Fruit fly (Drosophila melanogaster) whole organism, embryonic: ENCODE measurements around the gene CG12995.

Experiments used
- CG10321 ChIP-seq: fragments of 200-800 bp; sonication (Bioruptor generic); IDR thresholded peaks from 2 replicates; pipeline ENCODE4 v1.3.6; 2022; ENCODE audit warnings: missing biosample characterization, missing genetic modification characterization
- CG10366 ChIP-seq: fragments of 200-800 bp; sonication (Bioruptor generic); IDR thresholded peaks from 2 replicates; pipeline ENCODE4 v1.3.6; 2022; ENCODE audit warnings: missing biosample characterization, missing genetic modification characterization
- CG10462 ChIP-seq: fragments of 200-800 bp; sonication (Bioruptor generic); optimal IDR thresholded peaks from 2 replicates; lab custom pipeline; 2016; ENCODE audit warnings: missing biosample characterization, missing genetic modification characterization
- CG11504 ChIP-seq: fragments of 200-800 bp; sonication (Bioruptor generic); optimal IDR thresholded peaks from 3 replicates; lab custom pipeline; 2019; ENCODE audit warnings: missing biosample characterization, mild to moderate bottlenecking, missing genetic modification characterization, moderate library complexity
- CG12219 ChIP-seq: fragments of 200-800 bp; sonication (Bioruptor generic); optimal IDR thresholded peaks from 3 replicates; lab custom pipeline; 2018; ENCODE audit warnings: missing biosample characterization, mild to moderate bottlenecking, missing genetic modification characterization
- CG13894 ChIP-seq: fragments of 200-800 bp; sonication (Bioruptor generic); optimal IDR thresholded peaks from 3 replicates; lab custom pipeline; 2018; ENCODE audit warnings: missing biosample characterization, mild to moderate bottlenecking, missing genetic modification characterization, moderate library complexity
- CG14014 ChIP-seq: fragments of 200-800 bp; sonication (Bioruptor generic); IDR thresholded peaks from 2 replicates; pipeline ENCODE4 v1.3.6; 2022; ENCODE audit warnings: missing biosample characterization, missing genetic modification characterization
- CG14050 ChIP-seq: fragments of 200-800 bp; sonication (Bioruptor generic); IDR thresholded peaks from 3 replicates; pipeline ENCODE4 v1.3.6; 2022; ENCODE audit warnings: missing biosample characterization, missing genetic modification characterization
- CG14710 ChIP-seq: fragments of 200-800 bp; sonication (Bioruptor generic); optimal IDR thresholded peaks from 3 replicates; lab custom pipeline; 2019; ENCODE audit warnings: missing biosample characterization, mild to moderate bottlenecking, missing genetic modification characterization, moderate library complexity
- CG14860 ChIP-seq: fragments of 200-800 bp; sonication (Bioruptor generic); IDR thresholded peaks from 3 replicates; pipeline ENCODE4 v1.3.6; 2022; ENCODE audit warnings: missing biosample characterization, missing genetic modification characterization; ENCODE audit not compliant: partially characterized antibody
- CG15269 ChIP-seq: fragments of 200-800 bp; sonication (Bioruptor generic); optimal IDR thresholded peaks from 2 replicates; lab custom pipeline; 2018; ENCODE audit warnings: missing biosample characterization, mild to moderate bottlenecking, missing genetic modification characterization, moderate library complexity
- CG17359 ChIP-seq: fragments of 200-800 bp; sonication (Bioruptor generic); optimal IDR thresholded peaks from 3 replicates; lab custom pipeline; 2018; ENCODE audit warnings: missing biosample characterization, mild to moderate bottlenecking, missing genetic modification characterization, moderate library complexity
- CG18262 ChIP-seq: fragments of 200-800 bp; optimal IDR thresholded peaks from 3 replicates; lab custom pipeline; 2019; ENCODE audit warnings: missing biosample characterization, mild to moderate bottlenecking, missing genetic modification characterization, moderate library complexity
- CG18476 ChIP-seq: fragments of 200-800 bp; sonication (Bioruptor generic); optimal IDR thresholded peaks from 2 replicates; lab custom pipeline; 2016; ENCODE audit warnings: missing biosample characterization, mild to moderate bottlenecking, missing genetic modification characterization
- CG18599 ChIP-seq: fragments of 200-800 bp; sonication (Bioruptor generic); optimal IDR thresholded peaks from 3 replicates; lab custom pipeline; 2017; ENCODE audit warnings: missing biosample characterization, missing genetic modification characterization, mild to moderate bottlenecking, moderate library complexity, missing genetic modification reagents
- CG2199 ChIP-seq: fragments of 200-800 bp; sonication (Bioruptor generic); IDR thresholded peaks from 3 replicates; pipeline ENCODE4 v1.3.6; 2022; ENCODE audit warnings: missing biosample characterization, missing genetic modification characterization
- CG2678 ChIP-seq: fragments of 200-800 bp; sonication (Bioruptor generic); optimal IDR thresholded peaks from 3 replicates; lab custom pipeline; 2019; ENCODE audit warnings: missing biosample characterization, mild to moderate bottlenecking, missing genetic modification characterization, moderate library complexity
- CG31365 ChIP-seq: fragments of 200-800 bp; sonication (Bioruptor generic); optimal IDR thresholded peaks from 2 replicates; lab custom pipeline; 2018; ENCODE audit warnings: missing biosample characterization, mild to moderate bottlenecking, missing genetic modification characterization
- CG3838 ChIP-seq: fragments of 200-800 bp; sonication (Bioruptor generic); optimal IDR thresholded peaks from 3 replicates; lab custom pipeline; 2016; ENCODE audit warnings: missing biosample characterization, missing genetic modification characterization
- CG4282 ChIP-seq: fragments of 200-800 bp; sonication (Bioruptor generic); optimal IDR thresholded peaks from 2 replicates; lab custom pipeline; 2016; ENCODE audit warnings: missing biosample characterization, missing genetic modification characterization
- CG4424 ChIP-seq: fragments of 200-800 bp; sonication (Bioruptor generic); optimal IDR thresholded peaks from 3 replicates; lab custom pipeline; 2016; ENCODE audit warnings: missing biosample characterization, missing genetic modification characterization
- CG6254 ChIP-seq: fragments of 200-800 bp; sonication (Bioruptor generic); optimal IDR thresholded peaks from 3 replicates; lab custom pipeline; 2017; ENCODE audit warnings: mild to moderate bottlenecking, missing biosample characterization, missing genetic modification reagents, missing genetic modification characterization
- CG7745 ChIP-seq: fragments of 200-800 bp; sonication (Bioruptor generic); optimal IDR thresholded peaks from 2 replicates; lab custom pipeline; 2018; ENCODE audit warnings: missing biosample characterization, mild to moderate bottlenecking, missing genetic modification characterization, moderate library complexity
- CHES-1-like ChIP-seq: fragments of 200-800 bp; sonication (Bioruptor generic); optimal IDR thresholded peaks from 2 replicates; lab custom pipeline; 2016; ENCODE audit warnings: missing biosample characterization, missing genetic modification characterization
- CTCF ChIP-seq: fragments of 200-800 bp; sonication (Bioruptor generic); optimal IDR thresholded peaks from 2 replicates; lab custom pipeline; 2017; ENCODE audit warnings: missing biosample characterization, mild to moderate bottlenecking, missing genetic modification characterization, moderate library complexity
- Dfd ChIP-seq, 2 experiments: fragments of >200 bp; optimal IDR thresholded peaks; 2 replicates each; lab custom pipeline; 2017; ENCODE audit warnings: missing biosample characterization in 2 of 2, missing genetic modification characterization in 2 of 2
- Drgx ChIP-seq: fragments of 200-800 bp; sonication (Bioruptor generic); IDR thresholded peaks from 2 replicates; pipeline ENCODE4 v1.3.6; 2022; ENCODE audit warnings: missing biosample characterization, missing genetic modification characterization
- Fer2 ChIP-seq: fragments of 200-800 bp; sonication (Bioruptor generic); optimal IDR thresholded peaks from 2 replicates; lab custom pipeline; 2018; ENCODE audit warnings: missing biosample characterization, mild to moderate bottlenecking, missing genetic modification characterization, moderate library complexity
- HLH3B ChIP-seq: fragments of 200-800 bp; sonication (Bioruptor generic); IDR thresholded peaks from 2 replicates; pipeline ENCODE4 v1.3.6; 2022; ENCODE audit warnings: missing biosample characterization, missing genetic modification characterization
- HLHmδ ChIP-seq: fragments of 200-800 bp; sonication (Bioruptor generic); optimal IDR thresholded peaks from 2 replicates; lab custom pipeline; 2018; ENCODE audit warnings: missing biosample characterization, mild to moderate bottlenecking, missing genetic modification characterization, moderate library complexity
- Meics ChIP-seq: fragments of 200-800 bp; sonication (Bioruptor generic); optimal IDR thresholded peaks from 2 replicates; lab custom pipeline; 2017; ENCODE audit warnings: missing biosample characterization, mild to moderate bottlenecking, missing genetic modification characterization
- Mrtf ChIP-seq: fragments of 200-800 bp; sonication (Bioruptor generic); IDR thresholded peaks from 3 replicates; pipeline ENCODE4 v1.3.6; 2022; ENCODE audit warnings: missing biosample characterization, missing genetic modification characterization
- Myb ChIP-seq: fragments of 200-800 bp; sonication (Bioruptor generic); optimal IDR thresholded peaks from 2 replicates; lab custom pipeline; 2016; ENCODE audit warnings: missing biosample characterization, missing genetic modification characterization
- Nf-YC ChIP-seq: fragments of 200-800 bp; optimal IDR thresholded peaks from 3 replicates; lab custom pipeline; 2019; ENCODE audit warnings: missing biosample characterization, mild to moderate bottlenecking, missing genetic modification characterization, moderate library complexity
- Ravus ChIP-seq: fragments of 200-800 bp; sonication (Bioruptor generic); IDR thresholded peaks from 2 replicates; pipeline ENCODE4 v1.3.6; 2022; ENCODE audit warnings: missing biosample characterization, missing genetic modification characterization
- Sox100B ChIP-seq: fragments of 200-800 bp; sonication (Bioruptor generic); optimal IDR thresholded peaks from 3 replicates; lab custom pipeline; 2018; ENCODE audit warnings: missing biosample characterization, mild to moderate bottlenecking, missing genetic modification characterization
- Ssrp ChIP-seq: fragments of 200-800 bp; sonication (Bioruptor generic); optimal IDR thresholded peaks from 2 replicates; lab custom pipeline; 2018; ENCODE audit warnings: missing biosample characterization, mild to moderate bottlenecking, missing genetic modification characterization, moderate library complexity
- Tbp ChIP-seq: fragments of >200 bp; optimal IDR thresholded peaks from 2 replicates; lab custom pipeline; 2018; ENCODE audit warnings: missing biosample characterization, missing genetic modification characterization
- YL-1 ChIP-seq: fragments of 200-800 bp; sonication (Bioruptor generic); optimal IDR thresholded peaks from 3 replicates; lab custom pipeline; 2017; ENCODE audit warnings: missing biosample characterization, mild to moderate bottlenecking, missing genetic modification characterization
- ara ChIP-seq: fragments of 200-800 bp; sonication (Bioruptor generic); IDR thresholded peaks from 2 replicates; pipeline ENCODE4 v1.3.6; 2022; ENCODE audit warnings: missing biosample characterization, missing genetic modification characterization
- dpn ChIP-seq, 2 experiments: fragments of 200-800 bp; sonication (Bioruptor generic); optimal IDR thresholded peaks; 3 replicates each; lab custom pipeline; 2016; ENCODE audit warnings: missing biosample characterization in 2 of 2, missing genetic modification characterization in 2 of 2
- gcm ChIP-seq: fragments of 200-800 bp; sonication (Bioruptor generic); optimal IDR thresholded peaks from 2 replicates; lab custom pipeline; 2019; ENCODE audit warnings: missing biosample characterization, mild to moderate bottlenecking, missing genetic modification characterization, moderate library complexity
- gsb ChIP-seq: fragments of 200-800 bp; sonication (Bioruptor generic); IDR thresholded peaks from 2 replicates; pipeline ENCODE4 v1.3.6; 2022; ENCODE audit warnings: missing biosample characterization, missing genetic modification characterization
- jing ChIP-seq: fragments of 200-800 bp; sonication (Bioruptor generic); optimal IDR thresholded peaks from 2 replicates; lab custom pipeline; 2018; ENCODE audit warnings: missing biosample characterization, mild to moderate bottlenecking, missing genetic modification characterization
- ken ChIP-seq: fragments of 200-800 bp; sonication (Bioruptor generic); IDR thresholded peaks from 3 replicates; pipeline ENCODE4 v1.3.6; 2022; ENCODE audit warnings: missing biosample characterization, missing genetic modification characterization
- kni ChIP-seq: fragments of 200-800 bp; sonication (Bioruptor generic); optimal IDR thresholded peaks from 3 replicates; lab custom pipeline; 2017; ENCODE audit warnings: mild to moderate bottlenecking, missing biosample characterization, missing genetic modification reagents, missing genetic modification characterization
- lola ChIP-seq, 3 experiments: fragments of >200 bp in 2 of 3; fragments of 200-800 bp in 1 of 3; sonication (Bioruptor generic) in 1 of 3; optimal IDR thresholded peaks; 2 replicates each; lab custom pipeline; 2017 to 2019; ENCODE audit warnings: missing biosample characterization in 3 of 3, missing genetic modification characterization in 3 of 3, mild to moderate bottlenecking in 1 of 3, moderate library complexity in 1 of 3
- nmo ChIP-seq: fragments of 200-800 bp; sonication (Bioruptor generic); optimal IDR thresholded peaks from 2 replicates; lab custom pipeline; 2018; ENCODE audit warnings: missing biosample characterization, mild to moderate bottlenecking, missing genetic modification characterization, moderate library complexity
- pfk ChIP-seq: fragments of 200-800 bp; sonication (Bioruptor generic); optimal IDR thresholded peaks from 2 replicates; lab custom pipeline; 2018; ENCODE audit warnings: missing biosample characterization, mild to moderate bottlenecking, missing genetic modification characterization, moderate library complexity
- sr ChIP-seq: fragments of 200-800 bp; sonication (Bioruptor generic); IDR thresholded peaks from 3 replicates; pipeline ENCODE4 v1.3.6; 2022; ENCODE audit warnings: missing biosample characterization, missing genetic modification characterization
- zen2 ChIP-seq: fragments of 200-800 bp; sonication (Bioruptor generic); IDR thresholded peaks from 3 replicates; pipeline ENCODE4 v1.3.6; 2022; ENCODE audit warnings: missing biosample characterization, missing genetic modification characterization; ENCODE audit not compliant: partially characterized antibody
- zf30C ChIP-seq: fragments of 200-800 bp; sonication (Bioruptor generic); optimal IDR thresholded peaks from 3 replicates; lab custom pipeline; 2018; ENCODE audit warnings: missing biosample characterization, mild to moderate bottlenecking, missing genetic modification characterization

CG12995 gene

dm6 chrX:17187495-17187894, 22.3 kb downstream of the CG12995 start (continued):
- TF ChIP-seq CG4424 (GFP tag; lab: Kevin White, UChicago) (peak; percentile 15), CG14050 (GFP tag; lab: Robert Waterston, UW) (no peak), CG11504 (tag; lab: Kevin White, UChicago) (no peak), jing (GFP tag; lab: Kevin White, UChicago) (no peak), HLH3B (GFP tag; lab: Robert Waterston, UW) (peak; percentile 29; the same call in 1 of the 2 replicates), Sox100B (GFP tag; lab: Kevin White, UChicago) (no peak), CG3838 (no peak), CG10321 (GFP tag; lab: Robert Waterston, UW) (no peak), gsb (GFP tag; lab: Robert Waterston, UW) (no peak), lola (GFP tag; optimal IDR thresholded peaks at IDR 0.05; lab: Kevin White, UChicago) (no peak), Dfd (GFP tag; optimal IDR thresholded peaks at IDR 0.05; lab: Kevin White, UChicago) (no peak), gcm (GFP tag; lab: Kevin White, UChicago) (no peak), nmo (no peak), CG13894 (tag; lab: Kevin White, UChicago) (no peak), Fer2 (no peak), CG2678 (no peak), Nf-YC (no peak), CG14710 (tag; lab: Kevin White, UChicago) (no peak), CG15269 (tag; lab: Kevin White, UChicago) (peak; percentile 14), YL-1 (GFP tag; lab: Kevin White, UChicago) (no peak), Meics (no peak), sr (no peak), CG7745 (tag; lab: Kevin White, UChicago) (no peak), ara (GFP tag; lab: Robert Waterston, UW) (no peak), CG17359 (tag; lab: Kevin White, UChicago) (peak; percentile 7), Ssrp (tag; lab: Kevin White, UChicago) (peak; percentile 37), CTCF (GFP tag; lab: Kevin White, UChicago) (no peak), dpn (GFP tag; optimal IDR thresholded peaks at IDR 0.05; lab: Kevin White, UChicago) (peak in 1 of 2 experiments; percentile 13), Ravus (GFP tag; lab: Robert Waterston, UW) (no peak), Mrtf (GFP tag; lab: Robert Waterston, UW) (no peak), CG14860 (GFP tag; lab: Robert Waterston, UW) (no peak), CG14014 (GFP tag; lab: Robert Waterston, UW) (no peak), CG18476 (GFP tag; lab: Kevin White, UChicago) (no peak), CG10462 (GFP tag; lab: Kevin White, UChicago) (no peak), Myb (no peak), CHES-1-like (GFP tag; lab: Kevin White, UChicago) (no peak), zen2 (GFP tag; lab: Robert Waterston, UW) (no peak), CG12219 (GFP tag; lab: Kevin White, UChicago) (no peak), CG10366 (GFP tag; lab: Robert Waterston, UW) (no peak), CG2199 (GFP tag; lab: Robert Waterston, UW) (no peak), zf30C (GFP tag; lab: Kevin White, UChicago) (no peak), CG4282 (no peak), CG6254 (GFP tag; lab: Kevin White, UChicago) (no peak), ken (GFP tag; lab: Robert Waterston, UW) (no peak), CG18599 (no peak), HLHmδ (no peak), CG18262 (tag; lab: Kevin White, UChicago) (peak; percentile 17), CG31365 (tag; lab: Kevin White, UChicago) (no peak), pfk (GFP tag; lab: Kevin White, UChicago) (no peak), Drgx (GFP tag; lab: Robert Waterston, UW) (peak; percentile 54), Tbp (GFP tag; lab: Kevin White, UChicago) (no peak), kni (GFP tag; lab: Kevin White, UChicago) (no peak)
